Fruit fly (Drosophila melanogaster) Kc167 (cell line): ENCODE measurements around the gene CG10600.

Source experiments
- Sin3A ChIP-seq: fragments of >200 bp; optimal IDR thresholded peaks from 2 replicates; lab custom pipeline; 2018; ENCODE audit warnings: missing external identifiers
- h ChIP-seq: fragments of >200 bp; optimal IDR thresholded peaks from 3 replicates; lab custom pipeline; 2018; ENCODE audit warnings: missing external identifiers
- insv ChIP-seq: fragments of >200 bp; optimal IDR thresholded peaks from 3 replicates; lab custom pipeline; 2018; ENCODE audit warnings: missing external identifiers
- psq ChIP-seq: fragments of >200 bp; optimal IDR thresholded peaks from 2 replicates; lab custom pipeline; 2017; ENCODE audit warnings: missing external identifiers
- ttk ChIP-seq: sonication (Bioruptor generic); optimal IDR thresholded peaks from 2 replicates; lab custom pipeline; 2017; ENCODE audit warnings: missing external identifiers

- TF ChIP-seq ttk (lab: Kevin White, UChicago) (no peak), psq (lab: Kevin White, UChicago) (no peak), Sin3A (lab: Kevin White, UChicago) (no peak), h (lab: Kevin White, UChicago) (no peak), insv (no peak)
Observed at dm6 chr2L:18801704-18802103, 37.8 kb downstream of the CG10600 start.
